Worm (Caenorhabditis elegans): Measurements from ENCODE around the gene nas-27.
A peak's percentile ranks its signal among the peaks of the same experiment; 100 is the strongest.
"Not testable (repeated sequence)": the region's sequence is repeated elsewhere in the genome, so short reads cannot be mapped to it uniquely, and the experiment has no call there.

DNA sequence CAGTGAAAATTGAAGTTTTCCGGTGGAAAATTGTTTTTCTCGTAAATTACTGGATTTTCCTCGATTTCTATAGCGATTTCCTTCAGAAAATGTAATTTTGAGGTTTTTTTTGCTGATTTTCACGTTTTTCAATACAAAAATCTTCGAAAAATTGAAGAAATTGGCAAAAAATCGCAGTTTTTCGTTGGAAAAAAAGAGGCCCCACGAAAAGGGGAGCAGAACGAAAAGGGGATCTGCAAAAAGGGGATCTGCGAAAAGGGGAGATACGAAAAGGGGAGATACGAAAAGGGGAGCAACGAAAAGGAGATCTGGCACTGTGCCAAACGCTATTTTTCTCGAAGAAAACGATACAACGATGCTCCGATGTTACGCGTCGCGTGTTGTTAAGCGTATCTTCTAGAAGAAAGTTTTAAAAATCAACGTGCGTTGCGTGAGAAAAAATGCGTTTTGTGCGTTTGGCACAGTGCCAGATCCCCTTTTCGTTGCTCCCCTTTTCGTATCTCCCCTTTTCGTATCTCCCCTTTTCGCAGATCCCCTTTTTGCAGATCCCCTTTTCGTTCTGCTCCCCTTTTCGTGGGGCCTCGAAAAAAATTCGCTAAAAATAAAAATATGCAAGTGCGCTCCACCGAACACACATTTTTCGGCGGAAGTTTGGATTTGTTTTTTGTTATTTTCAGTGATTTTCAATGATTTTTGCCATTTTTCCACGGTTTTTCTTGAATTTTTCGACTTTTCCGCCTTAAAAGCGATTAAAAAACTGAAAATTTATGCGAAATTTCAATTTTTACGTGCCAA lies 44.6 kb downstream of the nas-27 start:
- TF ChIP-seq pag-3 (tag; optimal IDR thresholded peaks at IDR 0.05; ENCODE audit: borderline replicate concordance); ceh-9 (tag; optimal IDR thresholded peaks at IDR 0.05); nfya-1 (tag; optimal IDR thresholded peaks at IDR 0.05); pros-1 (tag; optimal IDR thresholded peaks at IDR 0.05); pha-4 (tag; optimal IDR thresholded peaks at IDR 0.05); ama-1 (optimal IDR thresholded peaks at IDR 0.05); nhr-11 (tag; optimal IDR thresholded peaks at IDR 0.05); gmeb-2 (tag; optimal IDR thresholded peaks at IDR 0.05); hlh-30 (tag; optimal IDR thresholded peaks at IDR 0.05; ENCODE audit: insufficient read depth); eyg-1 (tag; optimal IDR thresholded peaks at IDR 0.05): not testable (repeated sequence)
- peak; percentile 72 for TF ChIP-seq mec-3 (tag; optimal IDR thresholded peaks at IDR 0.05; ENCODE audit: borderline replicate concordance)
- TF ChIP-seq tbx-2 (tag; optimal IDR thresholded peaks at IDR 0.05), result peak; percentile 90
- peak; percentile 44 for TF ChIP-seq ahr-1 (tag; optimal IDR thresholded peaks at IDR 0.05)

Data from whole organism, late embryonic.